Fruit fly (Drosophila melanogaster) whole organism, embryonic: ENCODE measurements around the gene CG8141.

Experiments used
- B-H2 ChIP-seq: fragments of 200-800 bp; sonication (Bioruptor generic); optimal IDR thresholded peaks from 2 replicates; lab custom pipeline; 2018; ENCODE audit warnings: missing biosample characterization, mild to moderate bottlenecking, missing genetic modification characterization
- CG11247 ChIP-seq: fragments of 200-800 bp; sonication (Bioruptor generic); IDR thresholded peaks from 2 replicates; pipeline ENCODE4 v1.3.6; 2022; ENCODE audit warnings: missing biosample characterization, missing genetic modification characterization
- CG12744 ChIP-seq: fragments of 200-800 bp; sonication (Bioruptor generic); optimal IDR thresholded peaks from 2 replicates; lab custom pipeline; 2016; ENCODE audit warnings: missing biosample characterization, missing genetic modification characterization
- Meics ChIP-seq: fragments of 200-800 bp; sonication (Bioruptor generic); optimal IDR thresholded peaks from 2 replicates; lab custom pipeline; 2017; ENCODE audit warnings: missing biosample characterization, mild to moderate bottlenecking, missing genetic modification characterization

DNA sequence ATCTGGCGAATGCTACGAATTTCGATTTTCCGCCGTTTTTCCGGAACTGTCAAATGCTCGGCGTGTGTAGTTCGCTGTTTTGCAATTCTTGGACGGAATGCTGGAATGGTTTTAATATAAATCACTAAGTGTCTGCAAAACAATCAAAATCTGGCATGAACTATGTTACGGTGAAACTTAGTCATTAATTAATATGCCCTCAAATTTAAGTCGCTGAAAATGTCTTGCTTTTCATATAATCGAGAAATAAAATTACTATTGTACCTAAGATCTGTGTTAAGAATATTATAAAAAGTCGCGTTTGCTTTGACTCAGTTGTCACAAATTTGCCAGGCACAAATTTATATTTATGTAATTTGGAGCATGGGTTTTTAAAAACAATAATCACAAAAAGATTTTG, at the start of gene CG8141:
- TF ChIP-seq CG11247 (GFP tag; lab: Robert Waterston, UW) (no peak), CG12744 (GFP tag; lab: Kevin White, UChicago) (no peak), B-H2 (GFP tag; lab: Kevin White, UChicago) (no peak), Meics (GFP tag; lab: Kevin White, UChicago) (no peak)
